Worm (Caenorhabditis elegans) whole organism, young adult: ENCODE measurements around the gene ari-2.

ENCODE experiments used
- ama-1 ChIP-seq, 3 experiments: fragments of 150-350 bp in 1 of 3; sonication (generic microtip) in 2 of 3; optimal IDR thresholded peaks; 2 replicates each; lab custom pipeline; 2014 to 2018; ENCODE audit warnings: missing biosample characterization in 2 of 3, missing genetic modification characterization in 2 of 3, missing genetic modification reagents in 2 of 3
- nhr-90 ChIP-seq: sonication (generic microtip); optimal IDR thresholded peaks from 2 replicates; lab custom pipeline; 2016; ENCODE audit warnings: missing genotype, mild to moderate bottlenecking, missing genetic modification characterization, missing compliant biosample characterization
- snpc-4 ChIP-seq, 5 experiments: fragments of 150-350 bp in 1 of 5; sonication (generic microtip) in 4 of 5; optimal IDR thresholded peaks; 2 replicates each; lab custom pipeline; 2014 to 2018; ENCODE audit warnings: missing genetic modification characterization in 5 of 5, missing biosample characterization in 3 of 5, antibody characterized with exemption in 2 of 5, mild to moderate bottlenecking in 2 of 5, missing compliant biosample characterization in 2 of 5, missing genotype in 2 of 5, moderate library complexity in 2 of 5, missing genetic modification reagents in 1 of 5

- TF ChIP-seq snpc-4 (GFP tag; optimal IDR thresholded peaks at IDR 0.05; lab: Kevin White, UChicago), result no peak
- no peak for TF ChIP-seq snpc-4 (tag; optimal IDR thresholded peaks at IDR 0.05; lab: Kevin White, UChicago)
- TF ChIP-seq ama-1 (optimal IDR thresholded peaks at IDR 0.05; lab: Kevin White, UChicago), result no peak
- no peak for TF ChIP-seq ama-1 (GFP tag; optimal IDR thresholded peaks at IDR 0.05; lab: Kevin White, UChicago)
- no peak for TF ChIP-seq nhr-90
Observed at ce11 chrIV:5550676-5551184, at the start of gene ari-2.
